Worm (Caenorhabditis elegans): ENCODE data around the gene col-17.

DNA sequence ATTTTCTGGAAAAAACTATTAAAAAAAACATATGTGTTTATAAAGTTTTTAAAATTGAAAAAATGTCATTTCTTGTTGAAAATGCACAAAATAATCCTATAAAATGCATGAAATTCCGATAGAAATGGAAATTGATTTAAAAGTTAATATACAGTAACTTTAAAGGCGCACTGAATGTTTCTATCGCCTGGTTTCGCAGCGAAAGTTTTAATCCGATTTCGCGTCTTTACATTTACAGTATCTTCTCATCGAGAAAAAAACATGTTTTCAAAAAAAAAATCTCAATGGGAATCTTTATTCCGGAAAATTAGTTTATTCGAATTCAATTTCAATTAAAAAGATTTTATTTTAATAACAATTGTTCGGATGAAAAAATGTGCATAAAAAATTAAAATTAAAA is 46.8 kb upstream of the col-17 start, which contains the start of gene R05F9.11:
- TF ChIP-seq T22C8.4 (GFP tag; IDR thresholded peaks at IDR 0.05) (no peak), flt-1 (GFP tag; IDR thresholded peaks at IDR 0.05) (no peak), klf-2 (GFP tag; conservative IDR thresholded peaks at IDR 0.05) (no peak)
